Fruit fly (Drosophila melanogaster): Measurements from ENCODE around the gene Rhp.

Rhp gene

DNA sequence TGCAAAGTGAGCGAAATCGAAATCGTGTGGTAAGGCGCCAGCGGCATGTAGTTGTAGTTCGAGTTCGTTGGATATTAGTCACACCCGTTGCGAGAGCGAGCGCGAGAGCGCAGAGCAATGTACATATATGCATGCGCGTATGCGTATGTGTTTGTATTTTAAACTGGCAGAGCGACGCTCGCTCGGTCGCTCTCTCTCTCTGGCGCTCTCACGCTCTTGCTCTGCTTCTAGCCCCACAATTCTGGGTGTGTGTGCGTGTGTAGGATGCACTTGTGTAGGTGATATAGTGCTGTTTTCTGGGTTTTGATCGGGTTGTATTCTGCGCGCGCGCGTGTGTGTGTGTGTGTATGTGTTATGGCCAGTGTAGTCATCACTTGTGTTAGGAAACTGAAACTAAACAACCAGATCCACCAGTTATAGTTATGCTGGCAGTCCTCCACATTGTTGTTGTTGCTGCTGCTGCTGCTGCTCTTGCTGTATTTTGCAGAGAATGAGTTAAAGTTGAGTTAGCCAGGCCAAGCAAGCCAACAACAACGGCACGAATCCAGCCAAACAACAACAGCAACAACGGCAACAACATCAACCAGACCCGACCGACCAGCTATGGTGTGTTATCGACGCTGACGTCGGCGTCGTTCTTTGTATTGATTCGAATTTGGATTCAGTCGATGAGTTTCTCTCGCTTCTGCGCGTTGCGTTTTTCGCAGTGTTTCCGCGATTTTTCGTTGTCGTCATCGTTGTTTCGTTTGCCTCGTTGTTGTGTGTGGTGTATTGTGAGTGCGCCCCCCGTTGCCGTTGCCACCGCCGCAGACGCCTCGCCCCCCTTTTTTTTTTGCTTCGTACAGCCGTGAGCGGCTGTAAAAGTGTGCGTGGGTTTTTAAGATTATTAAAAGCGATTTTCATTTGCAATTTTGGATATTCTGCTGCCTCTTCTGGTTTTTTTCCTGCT lies 23.2 kb downstream of the Rhp start:
- peak; percentile 46 for TF ChIP-seq noc (tag; optimal IDR thresholded peaks at IDR 0.05)

DNA sequence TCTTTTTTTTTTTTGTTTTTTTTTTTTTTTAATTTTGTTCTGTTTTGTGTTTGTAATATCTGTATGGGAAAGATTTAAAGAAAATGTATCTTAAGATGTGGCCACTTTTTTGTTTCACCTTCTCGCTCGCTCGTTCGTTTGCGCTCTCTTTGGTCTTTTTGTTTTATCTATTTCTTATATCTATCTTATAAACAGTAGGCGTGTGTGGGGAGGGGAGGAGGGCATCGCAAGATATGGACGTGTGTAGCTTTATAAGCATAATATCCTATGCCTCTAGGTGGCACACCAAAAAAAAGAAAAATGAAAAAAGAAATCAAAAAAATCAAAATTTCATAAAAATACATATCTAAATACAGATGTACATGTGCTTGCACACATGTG lies 23.9 kb downstream of the Rhp start:
- no peak for TF ChIP-seq noc (tag; optimal IDR thresholded peaks at IDR 0.05)

dm6 chrX:15813224-15813623 lies 24.5 kb downstream of the Rhp start:
- no peak for TF ChIP-seq noc (tag; optimal IDR thresholded peaks at IDR 0.05)

DNA sequence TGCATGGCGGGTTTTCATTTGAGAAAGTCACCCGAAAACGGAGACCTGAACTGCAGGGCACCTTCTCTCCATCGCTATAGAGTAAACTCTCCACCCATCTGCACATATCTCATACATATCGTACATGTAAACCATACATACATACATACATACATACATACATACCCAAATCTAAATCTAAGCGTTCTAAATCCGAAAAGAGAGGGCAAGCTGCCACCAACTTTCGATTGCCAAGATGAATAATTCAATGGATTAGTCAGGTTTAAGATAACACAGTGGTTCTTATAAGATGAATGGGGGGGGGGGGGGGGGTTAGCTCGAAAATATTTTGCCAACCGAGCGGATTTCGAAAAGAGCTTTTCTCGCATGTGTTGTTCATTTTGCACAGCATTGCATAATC lies 25.8 kb downstream of the Rhp start:
- TF ChIP-seq noc (tag; optimal IDR thresholded peaks at IDR 0.05) = no peak

dm6 chrX:15816127-15816526 lies 27.4 kb downstream of the Rhp start:
- no peak for TF ChIP-seq noc (tag; optimal IDR thresholded peaks at IDR 0.05)

DNA sequence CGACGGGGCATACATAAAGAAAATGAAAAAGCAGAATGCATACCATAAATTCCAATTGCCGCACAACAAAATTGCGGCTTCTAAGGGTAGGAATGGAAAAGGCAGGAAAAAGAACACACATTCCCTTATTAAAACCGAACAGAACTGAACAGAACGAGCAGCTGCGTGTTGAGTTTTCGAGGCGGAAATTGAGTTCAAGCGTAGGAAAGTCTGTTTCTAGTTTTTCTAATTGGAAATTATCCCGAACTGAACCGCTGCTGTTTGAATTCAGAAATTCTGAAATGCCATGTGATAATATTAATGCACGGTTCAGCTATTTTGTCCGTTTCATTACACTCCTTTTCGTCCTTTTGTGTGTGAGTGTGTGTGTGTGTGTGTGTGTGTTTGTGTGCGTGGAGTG lies 28.2 kb downstream of the Rhp start:
- no peak for TF ChIP-seq noc (tag; optimal IDR thresholded peaks at IDR 0.05)

- TF ChIP-seq noc (tag; optimal IDR thresholded peaks at IDR 0.05) = no peak
Measured at dm6 chrX:15817823-15818222, 29.1 kb downstream of the Rhp start.

DNA sequence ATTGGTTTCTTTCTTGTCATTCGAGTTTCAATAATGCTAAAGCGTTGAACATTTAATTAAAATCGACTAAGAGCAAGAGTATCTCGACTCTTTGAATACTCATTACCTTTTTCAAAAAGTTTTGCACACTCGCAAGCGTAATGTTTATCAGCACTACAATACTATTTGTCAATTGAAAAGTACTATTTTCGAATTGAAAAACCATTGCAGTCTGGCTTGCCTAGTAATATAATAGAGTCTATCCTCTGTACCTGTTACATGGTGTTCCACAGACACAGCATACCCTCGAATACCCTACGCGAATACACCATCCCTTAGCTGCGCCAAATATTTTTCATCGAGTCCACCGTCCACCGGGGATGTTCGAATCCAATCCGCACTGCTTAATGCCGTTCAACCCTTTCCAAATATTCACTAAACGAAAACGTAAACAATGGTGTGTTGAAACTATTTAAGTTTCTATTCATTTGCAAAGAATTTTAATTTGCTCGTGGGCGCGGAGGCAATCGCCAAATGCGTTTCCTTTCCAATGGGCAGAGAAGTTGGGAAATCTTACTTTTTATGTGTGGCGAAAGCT lies 30.0 kb downstream of the Rhp start:
- TF ChIP-seq noc (tag; optimal IDR thresholded peaks at IDR 0.05) = no peak

dm6 chrX:15822363-15822762 lies 33.7 kb downstream of the Rhp start:
- TF ChIP-seq noc (tag; optimal IDR thresholded peaks at IDR 0.05) = no peak

- no peak for TF ChIP-seq noc (tag; optimal IDR thresholded peaks at IDR 0.05)
Measured at dm6 chrX:15833957-15834356, 45.3 kb downstream of the Rhp start.

- TF ChIP-seq noc (tag; optimal IDR thresholded peaks at IDR 0.05) = no peak
Measured at dm6 chrX:15834594-15835236, 46.0 kb downstream of the Rhp start.

dm6 chrX:15835393-15835792 lies 46.7 kb downstream of the Rhp start, which contains the start of gene Chc:
TSS of gene Chc (minus strand) at chrX:15835490.
- no peak for TF ChIP-seq noc (tag; optimal IDR thresholded peaks at IDR 0.05)

DNA sequence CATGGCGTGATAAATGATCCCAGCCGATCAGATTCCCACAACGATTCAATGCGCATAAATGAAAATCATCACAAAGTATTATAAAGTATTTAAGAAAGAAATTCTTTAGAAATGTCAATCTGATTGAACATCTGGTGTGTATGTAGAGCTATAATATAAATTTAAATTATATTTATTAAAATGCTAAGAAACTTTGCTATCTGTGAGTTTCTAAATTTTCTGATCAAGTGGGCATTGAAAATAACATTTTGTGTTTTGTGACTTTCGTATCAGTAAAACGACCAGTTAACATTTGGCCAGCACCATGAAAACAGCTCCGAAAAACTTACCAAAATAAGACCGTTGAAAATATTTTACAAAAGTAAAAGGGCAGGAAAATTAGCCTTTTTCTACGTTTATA lies 48.8 kb downstream of the Rhp start, which contains the start of gene CG8565:
Gene CG8565 (plus strand): TSS at position 301 of the 400 bp plus-strand sequence.
- TF ChIP-seq noc (tag; optimal IDR thresholded peaks at IDR 0.05) = no peak

- no peak for TF ChIP-seq noc (tag; optimal IDR thresholded peaks at IDR 0.05)
Measured at dm6 chrX:15840003-15840402, 51.3 kb downstream of the Rhp start.

- no peak for TF ChIP-seq noc (tag; optimal IDR thresholded peaks at IDR 0.05)
Measured at dm6 chrX:15841346-15841745, 52.6 kb downstream of the Rhp start.

Data from whole organism, larva.